Fruit fly (Drosophila melanogaster) whole organism, embryonic: Measurements from ENCODE around the gene CG13384.
A peak's percentile ranks its signal among the peaks of the same experiment; 100 is the strongest.

ENCODE experiments used
- Asciz ChIP-seq: fragments of 200-800 bp; sonication (Bioruptor generic); optimal IDR thresholded peaks from 2 replicates; lab custom pipeline; 2017; ENCODE audit warnings: missing biosample characterization, mild to moderate bottlenecking, missing genetic modification characterization, missing genetic modification reagents
- BEAF-32 ChIP-seq: fragments of 200-800 bp; sonication (Bioruptor generic); optimal IDR thresholded peaks from 3 replicates; lab custom pipeline; 2017; ENCODE audit warnings: missing biosample characterization, missing genetic modification characterization, mild to moderate bottlenecking, moderate library complexity, missing genetic modification reagents
- CG10267 ChIP-seq: fragments of 200-800 bp; sonication (Bioruptor generic); optimal IDR thresholded peaks from 2 replicates; lab custom pipeline; 2018; ENCODE audit warnings: missing biosample characterization, mild to moderate bottlenecking, missing genetic modification characterization, moderate library complexity
- CG11696 ChIP-seq: fragments of 200-800 bp; sonication (Bioruptor generic); IDR thresholded peaks from 2 replicates; pipeline ENCODE4 v1.3.6; 2022; ENCODE audit warnings: missing biosample characterization, missing genetic modification characterization
- CG13287 ChIP-seq: fragments of 200-800 bp; sonication (Bioruptor generic); IDR thresholded peaks from 2 replicates; pipeline ENCODE4 v1.3.6; 2022; ENCODE audit warnings: missing biosample characterization, missing genetic modification characterization; ENCODE audit not compliant: partially characterized antibody
- CG13894 ChIP-seq: fragments of 200-800 bp; sonication (Bioruptor generic); optimal IDR thresholded peaks from 3 replicates; lab custom pipeline; 2018; ENCODE audit warnings: missing biosample characterization, mild to moderate bottlenecking, missing genetic modification characterization, moderate library complexity
- CG14441 ChIP-seq: fragments of 200-800 bp; sonication (Bioruptor generic); IDR thresholded peaks from 2 replicates; pipeline ENCODE4 v1.3.6; 2022; ENCODE audit warnings: missing biosample characterization, missing genetic modification characterization
- CG14710 ChIP-seq: fragments of 200-800 bp; sonication (Bioruptor generic); optimal IDR thresholded peaks from 3 replicates; lab custom pipeline; 2019; ENCODE audit warnings: missing biosample characterization, mild to moderate bottlenecking, missing genetic modification characterization, moderate library complexity
- CG17361 ChIP-seq: fragments of 200-800 bp; sonication (Bioruptor generic); IDR thresholded peaks from 3 replicates; pipeline ENCODE4 v1.3.6; 2022; ENCODE audit warnings: missing biosample characterization, missing genetic modification characterization
- CG17385 ChIP-seq: fragments of 200-800 bp; sonication (Bioruptor generic); optimal IDR thresholded peaks from 3 replicates; lab custom pipeline; 2018; ENCODE audit warnings: missing biosample characterization, mild to moderate bottlenecking, missing genetic modification characterization
- CG17612 ChIP-seq: fragments of 200-800 bp; sonication (Bioruptor generic); IDR thresholded peaks from 2 replicates; pipeline ENCODE4 v1.3.6; 2022; ENCODE audit warnings: missing biosample characterization, missing genetic modification characterization
- CG17802 ChIP-seq: fragments of 200-800 bp; sonication (Bioruptor generic); optimal IDR thresholded peaks from 2 replicates; lab custom pipeline; 2018; ENCODE audit warnings: missing biosample characterization, mild to moderate bottlenecking, missing genetic modification characterization, moderate library complexity
- CG17912 ChIP-seq: fragments of 200-800 bp; sonication (Bioruptor generic); optimal IDR thresholded peaks from 2 replicates; lab custom pipeline; 2018; ENCODE audit warnings: missing biosample characterization, mild to moderate bottlenecking, missing genetic modification characterization
- CG2116 ChIP-seq: fragments of 200-800 bp; sonication (Bioruptor generic); optimal IDR thresholded peaks from 3 replicates; lab custom pipeline; 2018; ENCODE audit warnings: missing biosample characterization, mild to moderate bottlenecking, missing genetic modification characterization
- CG4328 ChIP-seq: fragments of 200-800 bp; sonication (Bioruptor generic); optimal IDR thresholded peaks from 3 replicates; lab custom pipeline; 2017; ENCODE audit warnings: missing biosample characterization, missing genetic modification reagents, missing genetic modification characterization
- CG5180 ChIP-seq: fragments of 200-800 bp; sonication (Bioruptor generic); optimal IDR thresholded peaks from 3 replicates; lab custom pipeline; 2017; ENCODE audit warnings: missing biosample characterization, missing genetic modification characterization, mild to moderate bottlenecking, moderate library complexity, missing genetic modification reagents
- CG5245 ChIP-seq: fragments of 200-800 bp; sonication (Bioruptor generic); optimal IDR thresholded peaks from 3 replicates; lab custom pipeline; 2016; ENCODE audit warnings: missing biosample characterization, missing genetic modification characterization
- CG7556 ChIP-seq: fragments of 200-800 bp; sonication (Bioruptor generic); optimal IDR thresholded peaks from 2 replicates; lab custom pipeline; 2017; ENCODE audit warnings: missing biosample characterization, mild to moderate bottlenecking, missing genetic modification characterization
- CG7745 ChIP-seq: fragments of 200-800 bp; sonication (Bioruptor generic); optimal IDR thresholded peaks from 2 replicates; lab custom pipeline; 2018; ENCODE audit warnings: missing biosample characterization, mild to moderate bottlenecking, missing genetic modification characterization, moderate library complexity
- CG7987 ChIP-seq: fragments of 200-800 bp; sonication (Bioruptor generic); optimal IDR thresholded peaks from 2 replicates; lab custom pipeline; 2018; ENCODE audit warnings: missing biosample characterization, mild to moderate bottlenecking, missing genetic modification characterization, moderate library complexity
- Dip2 ChIP-seq: fragments of 200-800 bp; sonication (Bioruptor generic); IDR thresholded peaks from 2 replicates; pipeline ENCODE4 v1.3.6; 2022; ENCODE audit warnings: missing biosample characterization, missing genetic modification characterization
- Dll ChIP-seq: fragments of 200-800 bp; sonication (Bioruptor generic); IDR thresholded peaks from 4 replicates; pipeline ENCODE4 v1.3.6; 2022; ENCODE audit warnings: missing biosample characterization, missing genetic modification characterization; ENCODE audit not compliant: partially characterized antibody
- Dref ChIP-seq: fragments of 200-800 bp; sonication (Bioruptor generic); IDR thresholded peaks from 2 replicates; pipeline ENCODE4 v1.3.6; 2022; ENCODE audit warnings: missing biosample characterization, missing genetic modification characterization
- E2f2 ChIP-seq: fragments of 200-800 bp; sonication (Bioruptor generic); IDR thresholded peaks from 2 replicates; pipeline ENCODE4 v1.3.6; 2022; ENCODE audit warnings: missing biosample characterization, missing genetic modification characterization
- HLH4C ChIP-seq: fragments of 200-800 bp; sonication (Bioruptor generic); IDR thresholded peaks from 3 replicates; pipeline ENCODE4 v1.3.6; 2022; ENCODE audit warnings: missing biosample characterization, missing genetic modification characterization; ENCODE audit not compliant: partially characterized antibody
- MBD-R2 ChIP-seq: fragments of 200-800 bp; sonication (Bioruptor generic); IDR thresholded peaks from 2 replicates; pipeline ENCODE4 v1.3.6; 2022; ENCODE audit warnings: missing biosample characterization, missing genetic modification characterization
- Scr ChIP-seq: fragments of 200-800 bp; sonication (Bioruptor generic); IDR thresholded peaks from 2 replicates; pipeline ENCODE4 v1.3.6; 2022; ENCODE audit warnings: missing biosample characterization, missing genetic modification characterization; ENCODE audit not compliant: partially characterized antibody
- Sox100B ChIP-seq: fragments of 200-800 bp; sonication (Bioruptor generic); optimal IDR thresholded peaks from 3 replicates; lab custom pipeline; 2018; ENCODE audit warnings: missing biosample characterization, mild to moderate bottlenecking, missing genetic modification characterization
- ac ChIP-seq: fragments of 200-800 bp; sonication (Bioruptor generic); optimal IDR thresholded peaks from 3 replicates; lab custom pipeline; 2017; ENCODE audit warnings: missing biosample characterization, mild to moderate bottlenecking, missing genetic modification characterization
- bsh ChIP-seq, 2 experiments: fragments of 200-800 bp; sonication (Bioruptor generic); optimal IDR thresholded peaks; 2 replicates each; lab custom pipeline; 2017 to 2018; ENCODE audit warnings: mild to moderate bottlenecking in 2 of 2, missing biosample characterization in 2 of 2, missing genetic modification characterization in 2 of 2, moderate library complexity in 1 of 2
- cad ChIP-seq: fragments of >200 bp; optimal IDR thresholded peaks from 2 replicates; lab custom pipeline; 2017; ENCODE audit warnings: missing biosample characterization, missing genetic modification characterization
- esg ChIP-seq: fragments of 200-800 bp; sonication (Bioruptor generic); conservative IDR thresholded peaks from 2 replicates; pipeline ENCODE4 v1.3.6; 2022; ENCODE audit warnings: missing biosample characterization, missing genetic modification characterization
- exex ChIP-seq: fragments of 200-800 bp; sonication (Bioruptor generic); optimal IDR thresholded peaks from 4 replicates; lab custom pipeline; 2018; ENCODE audit warnings: missing biosample characterization, mild to moderate bottlenecking, missing genetic modification characterization, moderate library complexity
- her ChIP-seq: fragments of 200-800 bp; sonication (Bioruptor generic); optimal IDR thresholded peaks from 2 replicates; lab custom pipeline; 2016; ENCODE audit warnings: missing biosample characterization, missing genetic modification characterization
- klu ChIP-seq: fragments of 200-800 bp; sonication (Bioruptor generic); IDR thresholded peaks from 2 replicates; pipeline ENCODE4 v1.3.6; 2022; ENCODE audit warnings: missing biosample characterization, missing genetic modification characterization
- lbe ChIP-seq: fragments of 200-800 bp; sonication (Bioruptor generic); optimal IDR thresholded peaks from 2 replicates; lab custom pipeline; 2016; ENCODE audit warnings: missing biosample characterization, mild to moderate bottlenecking, missing genetic modification characterization
- pzg ChIP-seq: fragments of 200-800 bp; sonication (Bioruptor generic); optimal IDR thresholded peaks from 3 replicates; lab custom pipeline; 2018; ENCODE audit warnings: missing biosample characterization, mild to moderate bottlenecking, missing genetic modification characterization, moderate library complexity
- stc ChIP-seq: fragments of 200-800 bp; sonication (Bioruptor generic); IDR thresholded peaks from 2 replicates; pipeline ENCODE4 v1.3.6; 2022; ENCODE audit warnings: missing biosample characterization, missing genetic modification characterization
- stwl ChIP-seq: fragments of 200-800 bp; sonication (Bioruptor generic); optimal IDR thresholded peaks from 3 replicates; lab custom pipeline; 2018; ENCODE audit warnings: missing biosample characterization, mild to moderate bottlenecking, missing genetic modification characterization, moderate library complexity
- trem ChIP-seq: fragments of 200-800 bp; optimal IDR thresholded peaks from 3 replicates; lab custom pipeline; 2019; ENCODE audit warnings: missing biosample characterization, mild to moderate bottlenecking, missing genetic modification characterization, moderate library complexity
- zen ChIP-seq: fragments of 200-800 bp; sonication (Bioruptor generic); optimal IDR thresholded peaks from 3 replicates; lab custom pipeline; 2018; ENCODE audit warnings: missing biosample characterization, mild to moderate bottlenecking, missing genetic modification characterization, moderate library complexity

Gene CG13384

DNA sequence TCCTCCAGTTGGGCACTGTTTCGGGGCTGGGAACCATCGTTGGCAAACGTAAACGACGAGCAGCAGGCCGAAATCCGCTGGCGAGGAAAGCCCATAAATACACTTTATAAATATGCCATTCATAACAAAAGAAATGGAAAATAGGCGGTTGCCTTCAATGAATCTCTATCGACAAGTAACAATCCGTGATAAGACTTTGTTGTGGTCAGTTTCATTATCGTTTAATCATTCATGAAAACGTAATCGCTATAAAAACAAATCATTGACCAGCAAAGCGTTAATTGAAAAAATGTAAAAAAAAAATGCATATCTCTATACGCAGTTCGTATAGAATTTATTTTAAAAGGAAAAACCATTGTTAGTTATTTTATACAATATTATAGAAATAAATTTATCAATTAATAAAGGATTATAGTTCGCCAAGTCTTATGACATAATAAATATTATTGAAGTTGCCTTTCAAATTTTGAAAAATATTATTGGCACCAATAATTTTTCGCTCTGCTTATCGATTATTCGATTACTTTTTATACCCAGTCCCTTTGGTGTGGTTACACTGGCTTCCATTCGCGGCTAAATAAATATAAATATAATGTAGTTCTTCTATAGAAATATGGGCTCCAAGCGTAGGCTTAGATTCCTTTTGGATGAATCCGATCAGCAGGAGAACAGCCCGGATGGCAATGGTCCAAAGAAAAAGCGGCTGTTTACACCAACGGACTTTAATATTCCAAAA lies 15.8 kb downstream of the CG13384 start, which contains the start of gene CG31898 (continued):
- TF ChIP-seq CG14710 = peak; percentile 99
- peak; percentile 47 for TF ChIP-seq lbe (GFP tag; lab: Kevin White, UChicago)
- TF ChIP-seq CG4328 (GFP tag; lab: Kevin White, UChicago) = no peak
- peak; percentile 41; the same call in 1 of the 2 replicates for TF ChIP-seq Scr (GFP tag; lab: Robert Waterston, UW)
- TF ChIP-seq E2f2 (GFP tag; lab: Robert Waterston, UW) = peak; percentile 94
- no peak for TF ChIP-seq bsh (GFP tag; optimal IDR thresholded peaks at IDR 0.05; lab: Kevin White, UChicago)
- peak; percentile 43 for TF ChIP-seq pzg (GFP tag; lab: Kevin White, UChicago)
- TF ChIP-seq CG7556 (GFP tag; lab: Kevin White, UChicago) = no peak
- peak; percentile 76 for TF ChIP-seq CG2116 (GFP tag; lab: Kevin White, UChicago)
- no peak for TF ChIP-seq ac (GFP tag; lab: Kevin White, UChicago)
- TF ChIP-seq zen (tag; lab: Kevin White, UChicago) = no peak
- no peak for TF ChIP-seq her (GFP tag; lab: Kevin White, UChicago)
- no peak for TF ChIP-seq Asciz
- TF ChIP-seq CG17912 = no peak
- peak; percentile 31; the same call in 1 of the 2 replicates for TF ChIP-seq CG13287 (GFP tag; lab: Robert Waterston, UW)
- TF ChIP-seq CG7987 (GFP tag; lab: Kevin White, UChicago) = no peak
- TF ChIP-seq Dll (GFP tag; lab: Robert Waterston, UW) = peak; percentile 52; the same call in 2 of the 4 replicates
- TF ChIP-seq klu = no peak
- TF ChIP-seq exex (tag; lab: Kevin White, UChicago) = peak; percentile 34
- TF ChIP-seq CG5245 (GFP tag; lab: Kevin White, UChicago) = no peak
- peak; percentile 64 for TF ChIP-seq MBD-R2 (GFP tag; lab: Robert Waterston, UW)
- TF ChIP-seq CG11696 (GFP tag; lab: Robert Waterston, UW) = no peak
- TF ChIP-seq trem (tag; lab: Kevin White, UChicago) = peak; percentile 21
- TF ChIP-seq esg (GFP tag; lab: Robert Waterston, UW) = no peak
- no peak for TF ChIP-seq CG14441 (GFP tag; lab: Robert Waterston, UW)
- TF ChIP-seq BEAF-32 = peak; percentile 34
- TF ChIP-seq stwl (tag; lab: Kevin White, UChicago) = peak; percentile 58
- no peak for TF ChIP-seq Dip2
- peak; percentile 23 for TF ChIP-seq CG10267 (tag; lab: Kevin White, UChicago)
- peak; percentile 78 for TF ChIP-seq Dref (GFP tag; lab: Robert Waterston, UW)
- peak; percentile 45; the same call in 1 of the 3 replicates for TF ChIP-seq HLH4C
- no peak for TF ChIP-seq CG13894 (tag; lab: Kevin White, UChicago)
- TF ChIP-seq CG17612 (GFP tag; lab: Robert Waterston, UW) = no peak
- no peak for TF ChIP-seq CG7745 (tag; lab: Kevin White, UChicago)
- 0 out of 3 replicates have a peak, but pooled peaks have one; percentile 10 for TF ChIP-seq CG17361 (GFP tag; lab: Robert Waterston, UW)
- TF ChIP-seq stc (GFP tag; lab: Robert Waterston, UW) = no peak

DNA sequence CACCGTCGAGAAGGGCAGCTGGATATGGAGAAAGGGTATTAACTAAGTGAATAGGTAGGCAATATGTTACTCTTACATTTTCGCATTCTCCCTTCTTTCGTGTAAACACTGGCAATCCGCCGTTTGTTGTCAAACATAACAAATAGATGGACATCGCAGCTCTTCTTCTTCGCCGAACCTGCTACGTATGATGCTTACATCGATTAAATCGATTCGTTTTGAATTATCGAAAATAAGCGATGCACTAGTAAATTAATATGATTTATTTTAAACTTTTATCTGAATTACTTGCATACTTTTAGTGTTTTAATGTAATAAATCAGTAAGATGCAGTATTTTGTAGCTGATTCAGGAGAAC lies 18.7 kb downstream of the CG13384 start, which contains the start of gene fy:
Gene fy, minus strand, starts transcription at position 353 of the 358 bp plus-strand sequence.
- TF ChIP-seq cad = no peak
- TF ChIP-seq CG5180 (GFP tag; lab: Kevin White, UChicago) = peak; percentile 96
- TF ChIP-seq Sox100B = peak; percentile 22
- TF ChIP-seq CG17385 = peak; percentile 91
- TF ChIP-seq CG17802 = no peak
